Worm (Caenorhabditis elegans) whole organism, young adult: ENCODE measurements around the gene set-21.

Source experiments
- B0019.2 ChIP-seq: fragments of 200-800 bp; sonication (Bioruptor generic); conservative IDR thresholded peaks from 2 replicates; pipeline ENCODE4 v1.3.6; 2022; ENCODE audit warnings: missing genetic modification reagents, missing genetic modification characterization, missing compliant biosample characterization
- B0035.1 ChIP-seq: sonication (generic microtip); optimal IDR thresholded peaks from 2 replicates; lab custom pipeline; 2016; ENCODE audit warnings: missing genetic modification characterization, mild to moderate bottlenecking, missing compliant biosample characterization, missing genotype, missing genetic modification reagents
- F22D6.2 ChIP-seq: sonication (generic microtip); optimal IDR thresholded peaks from 2 replicates; lab custom pipeline; 2016; ENCODE audit warnings: mild to moderate bottlenecking, missing genetic modification characterization, missing compliant biosample characterization
- F49E8.2 ChIP-seq: sonication (generic microtip); optimal IDR thresholded peaks from 3 replicates; lab custom pipeline; 2017; ENCODE audit warnings: missing genetic modification characterization, mild to moderate bottlenecking, missing compliant biosample characterization, antibody characterized with exemption, moderate library complexity; ENCODE audit not compliant: insufficient read depth
- T26A5.8 ChIP-seq: sonication (generic microtip); optimal IDR thresholded peaks from 2 replicates; lab custom pipeline; 2016; ENCODE audit warnings: missing genetic modification characterization, missing compliant biosample characterization
- Y79H2A.3 ChIP-seq: fragments of 200-800 bp; sonication (Bioruptor generic); conservative IDR thresholded peaks from 2 replicates; pipeline ENCODE4 v1.3.6; 2022; ENCODE audit warnings: missing genetic modification reagents, missing genetic modification characterization, missing compliant biosample characterization
- Y95B8A.8 ChIP-seq: fragments of 200-800 bp; sonication (Bioruptor generic); IDR thresholded peaks from 2 replicates; pipeline ENCODE4 v1.3.6; 2022; ENCODE audit warnings: missing genetic modification reagents, missing genetic modification characterization, missing compliant biosample characterization
- ama-1 ChIP-seq, 3 experiments: fragments of 150-350 bp in 1 of 3; sonication (generic microtip) in 2 of 3; optimal IDR thresholded peaks; 2 replicates each; lab custom pipeline; 2014 to 2018; ENCODE audit warnings: missing biosample characterization in 2 of 3, missing genetic modification characterization in 2 of 3, missing genetic modification reagents in 2 of 3
- attf-5 ChIP-seq: fragments of 200-800 bp; sonication (Bioruptor generic); optimal IDR thresholded peaks from 2 replicates; lab custom pipeline; 2018; ENCODE audit warnings: mild to moderate bottlenecking, missing genetic modification characterization, missing compliant biosample characterization
- ccch-3 ChIP-seq: fragments of 200-800 bp; sonication (Bioruptor generic); optimal IDR thresholded peaks from 2 replicates; lab custom pipeline; 2018; ENCODE audit warnings: mild to moderate bottlenecking, missing genetic modification characterization, missing compliant biosample characterization
- cebp-1 ChIP-seq, 2 experiments: fragments of 200-800 bp in 1 of 2; sonication (Bioruptor generic) in 1 of 2; sonication (generic microtip) in 1 of 2; IDR thresholded peaks in 1 of 2; optimal IDR thresholded peaks in 1 of 2; 2 replicates each; pipeline versions ENCODE4 v1.3.6 to Lab custom; 2017 to 2022; ENCODE audit warnings: missing compliant biosample characterization in 2 of 2, missing genetic modification characterization in 2 of 2, mild to moderate bottlenecking in 1 of 2, missing genetic modification reagents in 1 of 2, moderate library complexity in 1 of 2
- chd-7 ChIP-seq: sonication (generic microtip); optimal IDR thresholded peaks from 2 replicates; lab custom pipeline; 2016; ENCODE audit warnings: mild to moderate bottlenecking, missing genetic modification characterization, moderate library complexity, missing compliant biosample characterization
- die-1 ChIP-seq: sonication (generic microtip); optimal IDR thresholded peaks from 2 replicates; lab custom pipeline; 2016; ENCODE audit warnings: missing genotype, mild to moderate bottlenecking, missing genetic modification characterization, missing compliant biosample characterization
- dox-1 ChIP-seq: fragments of 200-800 bp; sonication (Bioruptor generic); IDR thresholded peaks from 2 replicates; pipeline ENCODE4 v1.3.6; 2022; ENCODE audit warnings: missing genetic modification reagents, missing genetic modification characterization, missing compliant biosample characterization
- egl-44 ChIP-seq: fragments of 200-800 bp; sonication (Bioruptor generic); IDR thresholded peaks from 2 replicates; pipeline ENCODE4 v1.3.6; 2022; ENCODE audit warnings: missing genetic modification reagents, missing genetic modification characterization, missing compliant biosample characterization
- egrh-3 ChIP-seq: fragments of 200-800 bp; sonication (Bioruptor generic); IDR thresholded peaks from 2 replicates; pipeline ENCODE4 v1.3.6; 2022; ENCODE audit warnings: missing genetic modification reagents, missing genetic modification characterization, missing compliant biosample characterization
- ekl-4 ChIP-seq: fragments of 200-800 bp; sonication (Bioruptor generic); IDR thresholded peaks from 2 replicates; pipeline ENCODE4 v1.3.6; 2022; ENCODE audit warnings: missing genetic modification reagents, missing genetic modification characterization, missing compliant biosample characterization
- him-1 ChIP-seq: sonication (generic microtip); optimal IDR thresholded peaks from 2 replicates; lab custom pipeline; 2016; ENCODE audit warnings: missing genotype, missing genetic modification reagents, missing genetic modification characterization, missing compliant biosample characterization
- hlh-12 ChIP-seq: sonication (generic microtip); optimal IDR thresholded peaks from 2 replicates; lab custom pipeline; 2016; ENCODE audit warnings: missing genetic modification characterization, missing compliant biosample characterization
- lin-35 ChIP-seq, 3 experiments: fragments of 150-350 bp in 2 of 3; sonication (generic microtip) in 1 of 3; optimal IDR thresholded peaks; 2 replicates each; lab custom pipeline; 2014 to 2018; ENCODE audit warnings: missing biosample characterization in 3 of 3, missing genetic modification characterization in 3 of 3, missing genetic modification reagents in 3 of 3
- madf-3 ChIP-seq: fragments of 200-800 bp; sonication (Bioruptor generic); IDR thresholded peaks from 2 replicates; pipeline ENCODE4 v1.3.6; 2022; ENCODE audit warnings: missing genetic modification reagents, missing genetic modification characterization, missing compliant biosample characterization
- mcd-1 ChIP-seq: fragments of 200-800 bp; sonication (Bioruptor generic); IDR thresholded peaks from 2 replicates; pipeline ENCODE4 v1.3.6; 2022; ENCODE audit warnings: missing genetic modification reagents, missing genetic modification characterization, missing compliant biosample characterization
- mes-4 ChIP-seq: sonication (generic microtip); optimal IDR thresholded peaks from 2 replicates; lab custom pipeline; 2016; ENCODE audit warnings: missing genotype, missing genetic modification characterization, missing compliant biosample characterization
- mxl-1 ChIP-seq: sonication (generic microtip); optimal IDR thresholded peaks from 2 replicates; lab custom pipeline; 2016; ENCODE audit warnings: missing genetic modification characterization, missing compliant biosample characterization
- rcor-1 ChIP-seq: fragments of 200-800 bp; sonication (Bioruptor generic); IDR thresholded peaks from 2 replicates; pipeline ENCODE4 v1.3.6; 2022; ENCODE audit warnings: missing genetic modification reagents, missing genetic modification characterization, missing compliant biosample characterization
- rec-8 ChIP-seq, 2 experiments: sonication (generic microtip); optimal IDR thresholded peaks; 2 replicates each; lab custom pipeline; 2016; ENCODE audit warnings: mild to moderate bottlenecking in 2 of 2, missing genetic modification characterization in 2 of 2, missing genetic modification reagents in 2 of 2, missing genotype in 2 of 2, missing biosample characterization in 1 of 2, missing compliant biosample characterization in 1 of 2, moderate library complexity in 1 of 2
- repo-1 ChIP-seq: sonication (generic microtip); optimal IDR thresholded peaks from 2 replicates; lab custom pipeline; 2017; ENCODE audit warnings: mild to moderate bottlenecking, missing genetic modification characterization, missing compliant biosample characterization
- sea-2 ChIP-seq: fragments of 200-800 bp; sonication (Bioruptor generic); IDR thresholded peaks from 2 replicates; pipeline ENCODE4 v1.3.6; 2022; ENCODE audit warnings: missing genetic modification characterization, missing compliant biosample characterization
- tbp1 ChIP-seq: fragments of 200-800 bp; sonication (Bioruptor generic); optimal IDR thresholded peaks from 2 replicates; lab custom pipeline; 2018; ENCODE audit warnings: mild to moderate bottlenecking, missing genetic modification characterization, missing compliant biosample characterization
- unc-62 ChIP-seq: fragments of 150-350 bp; optimal IDR thresholded peaks from 2 replicates; lab custom pipeline; 2014; ENCODE audit warnings: missing biosample characterization, missing genetic modification reagents, missing genetic modification characterization
- zfh-2 ChIP-seq: fragments of 200-800 bp; sonication (Bioruptor generic); conservative IDR thresholded peaks from 2 replicates; pipeline ENCODE4 v1.3.6; 2022; ENCODE audit warnings: missing genetic modification reagents, missing genetic modification characterization, missing compliant biosample characterization
- ztf-22 ChIP-seq: fragments of 200-800 bp; sonication (Bioruptor generic); optimal IDR thresholded peaks from 2 replicates; lab custom pipeline; 2018; ENCODE audit warnings: mild to moderate bottlenecking, missing genetic modification characterization, moderate library complexity, missing compliant biosample characterization
- ztf-26 ChIP-seq: sonication (generic microtip); optimal IDR thresholded peaks from 2 replicates; lab custom pipeline; 2017; ENCODE audit warnings: missing genetic modification characterization, missing compliant biosample characterization

set-21 gene

DNA sequence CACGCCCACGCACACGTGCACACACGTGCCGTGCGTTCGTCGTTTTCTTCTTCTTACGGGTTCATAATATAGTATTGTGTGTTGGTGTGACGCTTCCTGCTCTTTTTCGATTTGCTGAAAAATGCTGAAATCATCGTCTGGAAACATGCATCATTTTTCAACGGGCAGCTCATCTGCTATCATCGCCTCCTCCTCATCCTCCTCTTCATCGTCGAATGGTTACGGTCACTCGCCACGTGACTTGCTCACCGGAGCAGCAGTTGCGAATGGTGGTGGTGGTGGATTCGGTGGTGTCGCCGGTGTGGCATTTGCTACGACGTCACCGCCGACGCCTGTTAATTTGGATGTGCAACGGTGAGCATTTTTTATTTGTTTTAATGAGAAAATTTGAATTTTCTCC lies 18.1 kb downstream of the set-21 start:
- TF ChIP-seq Y79H2A.3 (GFP tag; lab: Robert Waterston, UW) = no peak
- no peak for TF ChIP-seq unc-62 (GFP tag; lab: Kevin White, UChicago)
- no peak for TF ChIP-seq ekl-4 (GFP tag; lab: Robert Waterston, UW)
- no peak; the same call in 1 of the 2 replicates for TF ChIP-seq mcd-1 (GFP tag; lab: Robert Waterston, UW)
- peak; percentile 58; the same call in 1 of the 2 replicates for TF ChIP-seq zfh-2 (GFP tag; lab: Robert Waterston, UW)
- TF ChIP-seq die-1 (tag; lab: Kevin White, UChicago) = no peak
- no peak for TF ChIP-seq cebp-1 (GFP tag; IDR thresholded peaks at IDR 0.05; lab: Robert Waterston, UW)
- peak; percentile 28 for TF ChIP-seq cebp-1 (tag; optimal IDR thresholded peaks at IDR 0.05; lab: Kevin White, UChicago)
- no peak for TF ChIP-seq F22D6.2
- TF ChIP-seq ccch-3 = no peak
- TF ChIP-seq T26A5.8 (tag; lab: Kevin White, UChicago) = no peak
- peak; percentile 5 for TF ChIP-seq ztf-22 (GFP tag; lab: Kevin White, UChicago)
- no peak for TF ChIP-seq sea-2 (GFP tag; lab: Robert Waterston, UW)
- 0 out of 2 replicates have a peak, but pooled peaks have one; percentile 36 for TF ChIP-seq dox-1 (GFP tag; lab: Robert Waterston, UW)
- peak; percentile 20 for TF ChIP-seq ztf-26 (tag; lab: Kevin White, UChicago)
- 0 out of 2 replicates have a peak, but pooled peaks have one; percentile 20 for TF ChIP-seq Y95B8A.8 (GFP tag; lab: Robert Waterston, UW)
- TF ChIP-seq mxl-1 (tag; lab: Kevin White, UChicago) = no peak
- TF ChIP-seq ama-1 (optimal IDR thresholded peaks at IDR 0.05; lab: Kevin White, UChicago) = no peak
- TF ChIP-seq ama-1 (GFP tag; optimal IDR thresholded peaks at IDR 0.05; lab: Kevin White, UChicago) = no peak
- no peak for TF ChIP-seq F49E8.2 (tag; lab: Kevin White, UChicago)
- no peak for TF ChIP-seq rcor-1
- no peak for TF ChIP-seq him-1
- 0 out of 2 replicates have a peak, but pooled peaks have one; percentile 12 for TF ChIP-seq madf-3 (GFP tag; lab: Robert Waterston, UW)
- no peak for TF ChIP-seq mes-4 (tag; lab: Kevin White, UChicago)
- TF ChIP-seq tbp1 (GFP tag; lab: Kevin White, UChicago) = peak; percentile 6
- peak; percentile 10 for TF ChIP-seq attf-5 (GFP tag; lab: Kevin White, UChicago)
- TF ChIP-seq repo-1 = peak; percentile 7
- 0 out of 2 replicates have a peak, but pooled peaks have one; percentile 51 for TF ChIP-seq egl-44 (GFP tag; lab: Robert Waterston, UW)
- no peak for TF ChIP-seq lin-35 (GFP tag; optimal IDR thresholded peaks at IDR 0.05; lab: Kevin White, UChicago)
- peak; percentile 17 for TF ChIP-seq chd-7 (tag; lab: Kevin White, UChicago)
- TF ChIP-seq rec-8 (tag; optimal IDR thresholded peaks at IDR 0.05; lab: Kevin White, UChicago) = no peak

DNA sequence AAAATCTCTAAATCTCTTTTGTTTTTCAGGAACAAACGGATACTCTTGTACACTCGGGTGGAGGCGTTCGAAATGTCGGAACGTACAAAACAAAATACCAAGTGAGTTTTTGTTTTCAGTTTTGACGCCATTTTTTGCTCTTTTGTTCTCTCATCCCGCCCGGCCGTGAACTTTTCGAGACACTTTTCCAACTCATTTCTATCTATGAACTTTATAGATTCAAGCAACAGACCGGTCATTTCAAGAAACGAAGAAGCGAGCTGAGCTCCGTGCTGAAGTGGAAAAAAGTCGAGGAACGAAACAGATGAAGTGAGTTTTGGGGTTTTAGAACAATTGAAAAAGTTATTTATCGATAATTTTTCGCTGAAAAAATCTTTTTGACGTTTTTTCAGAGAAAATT lies 19.9 kb downstream of the set-21 start:
- TF ChIP-seq F22D6.2 = no peak
- TF ChIP-seq hlh-12 = no peak
- TF ChIP-seq mxl-1 (tag; lab: Kevin White, UChicago) = no peak

DNA sequence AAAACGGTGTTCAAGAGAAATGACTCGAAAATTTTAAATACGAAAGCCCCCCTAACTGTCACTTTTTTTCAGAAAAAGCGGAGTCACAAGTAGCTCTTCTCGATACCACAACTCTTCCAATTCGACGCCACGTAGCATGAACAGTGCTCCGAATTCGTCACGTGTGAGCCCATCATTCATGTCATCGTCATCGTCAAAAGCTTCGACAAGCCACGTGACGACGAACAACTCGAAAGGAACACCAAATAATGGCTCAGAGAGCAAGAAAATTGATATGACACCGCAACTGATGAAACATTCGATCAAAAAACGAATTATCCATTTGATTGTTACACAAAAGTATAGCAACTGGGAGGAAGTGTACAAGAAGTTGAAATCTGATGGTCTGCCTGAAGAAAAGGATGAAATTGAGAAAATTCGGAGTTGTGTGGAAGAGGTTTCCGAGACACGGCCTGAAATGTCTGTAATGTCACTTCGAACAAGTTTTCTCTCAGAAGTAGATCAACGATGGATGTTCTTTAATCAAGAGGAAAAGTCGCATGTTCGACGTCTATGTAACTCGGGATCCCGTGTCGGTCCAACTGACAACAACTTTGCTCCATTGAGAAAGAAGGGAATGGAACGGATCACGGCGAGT lies 20.8 kb downstream of the set-21 start:
- TF ChIP-seq egrh-3 (GFP tag; lab: Robert Waterston, UW) (no peak), B0035.1 (tag; lab: Kevin White, UChicago) (no peak), ccch-3 (no peak), B0019.2 (GFP tag; lab: Robert Waterston, UW) (no peak), chd-7 (tag; lab: Kevin White, UChicago) (no peak)
